Worm (Caenorhabditis elegans): ENCODE data around the gene unc-42.

Gene unc-42

DNA sequence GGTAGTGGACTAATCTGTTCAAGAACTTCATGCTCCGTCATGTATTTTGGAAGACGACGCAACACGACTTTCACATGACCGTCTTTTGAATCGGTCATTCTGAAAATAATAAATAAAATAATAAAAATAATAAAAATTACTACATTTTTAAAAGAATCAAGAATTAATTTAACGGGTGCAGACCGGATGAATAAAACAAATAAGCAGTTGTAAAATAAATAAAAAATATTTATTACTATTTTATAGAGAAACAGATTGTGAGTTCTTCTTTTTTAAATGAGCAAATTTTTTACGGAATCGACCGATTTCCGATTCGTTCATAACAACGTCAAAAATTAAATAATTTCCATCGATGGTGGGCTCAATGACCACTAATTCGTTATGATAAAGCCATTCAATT, 8.5 kb upstream of the unc-42 start, which contains the start of gene smg-4:
Gene smg-4 (minus strand): TSS at position 101 of the 400 bp plus-strand sequence.
- TF ChIP-seq lin-11 (tag; optimal IDR thresholded peaks at IDR 0.05) (no peak), mdl-1 (tag; optimal IDR thresholded peaks at IDR 0.05) (no peak), R02D3.7 (tag; optimal IDR thresholded peaks at IDR 0.05) (no peak), alr-1 (tag; optimal IDR thresholded peaks at IDR 0.05) (no peak), blmp-1 (tag; optimal IDR thresholded peaks at IDR 0.05; ENCODE audit: insufficient read depth) (no peak), ceh-82 (tag; optimal IDR thresholded peaks at IDR 0.05) (no peak), peb-1 (tag; optimal IDR thresholded peaks at IDR 0.05) (no peak), lin-13 (GFP tag; optimal IDR thresholded peaks at IDR 0.05) (no peak), ceh-16 (tag; optimal IDR thresholded peaks at IDR 0.05) (no peak), elt-1 (tag; optimal IDR thresholded peaks at IDR 0.05) (no peak), Y55F3AM.14 (GFP tag; optimal IDR thresholded peaks at IDR 0.05) (no peak), nhr-6 (tag; optimal IDR thresholded peaks at IDR 0.05) (no peak), skn-1 (tag; optimal IDR thresholded peaks at IDR 0.05) (no peak), sem-4 (tag; optimal IDR thresholded peaks at IDR 0.05) (no peak)

DNA sequence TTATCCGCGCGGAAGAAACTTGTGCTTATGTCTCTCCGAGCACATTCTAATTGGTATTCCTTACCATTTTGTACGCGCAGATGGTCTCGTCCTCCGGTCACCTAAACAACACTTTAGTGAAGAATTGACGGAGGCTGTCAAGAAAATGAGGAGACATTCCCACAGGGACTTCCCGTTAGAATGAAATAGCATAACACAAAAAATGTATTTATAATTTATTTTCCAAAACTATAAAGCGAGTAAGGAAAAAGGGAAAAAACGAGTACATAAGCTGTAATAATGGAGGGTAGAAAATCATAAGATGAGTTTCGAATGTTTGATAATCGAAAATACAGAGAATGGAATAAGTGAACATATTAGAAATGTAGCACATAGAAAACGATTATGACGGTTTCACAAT, 6.5 kb upstream of the unc-42 start, which contains the start of gene F46B6.12:
Gene F46B6.12 (minus strand): TSS at position 101 of the 400 bp plus-strand sequence.
- no peak for TF ChIP-seq ama-1 (optimal IDR thresholded peaks at IDR 0.05)
- no peak for TF ChIP-seq mbf-1 (tag; optimal IDR thresholded peaks at IDR 0.05)
- no peak for TF ChIP-seq R02D3.7 (tag; optimal IDR thresholded peaks at IDR 0.05)
- TF ChIP-seq egl-27 (tag; optimal IDR thresholded peaks at IDR 0.05), result no peak
- TF ChIP-seq alr-1 (tag; optimal IDR thresholded peaks at IDR 0.05), result no peak
- no peak for TF ChIP-seq nhr-25 (tag; optimal IDR thresholded peaks at IDR 0.05)
- TF ChIP-seq mdl-1 (tag; optimal IDR thresholded peaks at IDR 0.05), result no peak
- TF ChIP-seq ztf-11 (tag; optimal IDR thresholded peaks at IDR 0.05), result no peak
- TF ChIP-seq fos-1 (tag; optimal IDR thresholded peaks at IDR 0.05), result no peak
- TF ChIP-seq skn-1 (tag; optimal IDR thresholded peaks at IDR 0.05), result no peak
- no peak for TF ChIP-seq elt-1 (tag; optimal IDR thresholded peaks at IDR 0.05)
- no peak for TF ChIP-seq mab-5 (tag; optimal IDR thresholded peaks at IDR 0.05)
- TF ChIP-seq blmp-1 (tag; optimal IDR thresholded peaks at IDR 0.05; ENCODE audit: insufficient read depth), result no peak
- TF ChIP-seq nhr-11 (tag; optimal IDR thresholded peaks at IDR 0.05), result no peak

DNA sequence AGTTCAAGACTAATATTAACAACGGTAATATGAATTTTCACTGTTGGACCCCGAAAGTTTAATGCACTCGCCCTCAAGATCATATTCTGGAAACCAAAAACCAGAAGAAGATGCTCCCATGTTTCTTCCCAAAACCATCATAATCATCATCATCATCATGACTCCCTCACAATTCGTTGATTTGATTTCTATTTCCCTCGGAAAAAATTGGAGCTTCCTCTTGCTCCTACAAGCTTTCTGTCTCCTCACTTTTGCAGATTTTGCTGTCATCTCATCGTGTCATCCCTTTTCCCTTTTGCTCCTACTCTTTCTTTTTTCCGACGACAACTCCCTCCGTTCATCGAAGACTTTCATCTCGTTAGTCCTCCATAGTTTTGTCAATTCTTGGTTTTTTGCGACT, 2.8 kb upstream of the unc-42 start, which contains the start of gene F46B6.2:
Gene F46B6.2 (plus strand): TSS at position 316 of the 400 bp plus-strand sequence.
- TF ChIP-seq lin-11 (tag; optimal IDR thresholded peaks at IDR 0.05), result no peak
- no peak for TF ChIP-seq mdl-1 (tag; optimal IDR thresholded peaks at IDR 0.05)
- TF ChIP-seq aly-2 (tag; optimal IDR thresholded peaks at IDR 0.05), result no peak
- no peak for TF ChIP-seq nhr-11 (tag; optimal IDR thresholded peaks at IDR 0.05)
- TF ChIP-seq skn-1 (tag; optimal IDR thresholded peaks at IDR 0.05), result no peak
- no peak for TF ChIP-seq unc-55 (GFP tag; optimal IDR thresholded peaks at IDR 0.05)
- TF ChIP-seq gmeb-1 (tag; optimal IDR thresholded peaks at IDR 0.05), result no peak

DNA sequence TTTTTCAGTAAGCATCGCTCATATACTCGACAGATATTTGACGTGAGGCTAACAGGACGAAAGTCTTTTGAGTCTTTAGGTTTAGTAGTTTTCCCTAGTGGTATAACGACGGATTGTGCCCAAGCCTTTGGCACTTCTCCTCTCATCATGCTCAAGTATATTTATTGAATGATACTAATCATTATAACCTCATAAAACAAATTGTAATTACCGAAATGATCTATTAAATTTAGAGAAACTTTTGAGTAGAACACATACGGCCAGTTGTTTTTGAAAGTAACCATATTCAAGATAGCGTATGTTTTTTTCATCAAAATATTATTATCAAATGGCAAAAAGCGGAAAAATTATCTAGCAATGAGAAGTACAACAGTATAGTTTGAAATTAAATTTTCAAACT, 2.1 kb upstream of the unc-42 start:
- TF ChIP-seq elt-1 (tag; optimal IDR thresholded peaks at IDR 0.05) (no peak), alr-1 (tag; optimal IDR thresholded peaks at IDR 0.05) (no peak), ceh-82 (tag; optimal IDR thresholded peaks at IDR 0.05) (no peak), lin-39 (tag; optimal IDR thresholded peaks at IDR 0.05) (no peak), nhr-10 (tag; optimal IDR thresholded peaks at IDR 0.05) (no peak), mab-5 (tag; optimal IDR thresholded peaks at IDR 0.05) (no peak), nhr-77 (tag; optimal IDR thresholded peaks at IDR 0.05) (no peak), egl-27 (tag; optimal IDR thresholded peaks at IDR 0.05) (no peak), unc-39 (tag; optimal IDR thresholded peaks at IDR 0.05) (no peak), fos-1 (tag; optimal IDR thresholded peaks at IDR 0.05) (no peak)

DNA sequence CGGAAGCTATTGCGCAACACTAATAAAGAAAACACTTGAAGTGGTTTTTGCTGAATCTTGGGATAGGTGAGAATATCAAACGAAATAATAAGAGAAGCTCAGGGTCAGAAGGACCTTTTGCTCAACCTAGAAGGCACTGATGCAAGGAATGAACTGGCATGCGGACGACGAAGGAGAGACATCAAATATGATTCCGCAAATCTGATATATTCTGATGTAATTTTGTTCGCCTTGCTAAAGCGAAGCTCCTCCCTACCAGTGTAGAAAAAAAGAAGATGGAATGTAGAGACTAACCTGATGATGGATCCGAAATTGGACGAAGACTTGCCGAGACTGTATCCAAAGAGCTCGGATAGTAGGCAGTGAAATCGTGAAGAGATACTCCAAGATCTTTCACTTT, 1.2 kb downstream of the unc-42 start:
- no peak for TF ChIP-seq ztf-4 (tag; optimal IDR thresholded peaks at IDR 0.05)
- no peak for TF ChIP-seq sma-9 (GFP tag; optimal IDR thresholded peaks at IDR 0.05)
- TF ChIP-seq sma-9 (tag; optimal IDR thresholded peaks at IDR 0.05), result no peak
- no peak for TF ChIP-seq peb-1 (tag; optimal IDR thresholded peaks at IDR 0.05)
- no peak for TF ChIP-seq nhr-77 (tag; optimal IDR thresholded peaks at IDR 0.05)
- TF ChIP-seq unc-62 (GFP tag; optimal IDR thresholded peaks at IDR 0.05), result no peak
- no peak for TF ChIP-seq nhr-6 (tag; optimal IDR thresholded peaks at IDR 0.05)
- no peak for TF ChIP-seq dmd-4 (tag; optimal IDR thresholded peaks at IDR 0.05)
- TF ChIP-seq zag-1 (tag; optimal IDR thresholded peaks at IDR 0.05), result no peak
- TF ChIP-seq egl-27 (tag; optimal IDR thresholded peaks at IDR 0.05), result no peak
- TF ChIP-seq Y55F3AM.14 (GFP tag; optimal IDR thresholded peaks at IDR 0.05), result no peak
- no peak for TF ChIP-seq elt-1 (tag; optimal IDR thresholded peaks at IDR 0.05)
- no peak for TF ChIP-seq lsy-2 (tag; optimal IDR thresholded peaks at IDR 0.05)
- no peak for TF ChIP-seq lin-11 (tag; optimal IDR thresholded peaks at IDR 0.05)
- TF ChIP-seq nhr-129 (tag; optimal IDR thresholded peaks at IDR 0.05), result no peak
- no peak for TF ChIP-seq elt-3 (tag; optimal IDR thresholded peaks at IDR 0.05)
- TF ChIP-seq C34F6.9 (tag; optimal IDR thresholded peaks at IDR 0.05), result no peak
